Worm (Caenorhabditis elegans): ENCODE results near the gene sra-9.

ce11 chrII:9493242-9494058 lies 38.7 kb upstream of the sra-9 start:
- TF ChIP-seq ztf-29 (GFP tag; IDR thresholded peaks at IDR 0.05) (no peak), ztf-23 (GFP tag; IDR thresholded peaks at IDR 0.05) (no peak), tab-1 (GFP tag; IDR thresholded peaks at IDR 0.05) (no peak), klf-2 (GFP tag; conservative IDR thresholded peaks at IDR 0.05) (no peak), med-1 (GFP tag; optimal IDR thresholded peaks at IDR 0.05; ENCODE audit: insufficient read depth) (no peak), T22C8.4 (GFP tag; IDR thresholded peaks at IDR 0.05) (no peak), cog-1 (tag; optimal IDR thresholded peaks at IDR 0.05) (no peak)
